Worm (Caenorhabditis elegans): ENCODE measurements around the gene K01A12.4.

K01A12.4 gene

ce11 chrX:8638679-8639184, 28.0 kb downstream of the K01A12.4 start (continued):
- TF ChIP-seq fkh-10 (GFP tag; optimal IDR thresholded peaks at IDR 0.05) (no peak), madf-2 (tag; optimal IDR thresholded peaks at IDR 0.05) (no peak), ztf-16 (tag; optimal IDR thresholded peaks at IDR 0.05) (no peak), ceh-9 (tag; optimal IDR thresholded peaks at IDR 0.05) (no peak), hlh-15 (tag; optimal IDR thresholded peaks at IDR 0.05) (peak; percentile 54), ets-4 (tag; optimal IDR thresholded peaks at IDR 0.05) (no peak), lim-6 (tag; optimal IDR thresholded peaks at IDR 0.05) (no peak), ahr-1 (tag; optimal IDR thresholded peaks at IDR 0.05) (no peak), ceh-19 (GFP tag; optimal IDR thresholded peaks at IDR 0.05) (peak; percentile 69), unc-42 (tag; optimal IDR thresholded peaks at IDR 0.05) (no peak), ceh-2 (tag; optimal IDR thresholded peaks at IDR 0.05) (peak; percentile 10), mec-3 (tag; optimal IDR thresholded peaks at IDR 0.05; ENCODE audit: borderline replicate concordance) (no peak), ama-1 (optimal IDR thresholded peaks at IDR 0.05) (no peak), fkh-6 (tag; optimal IDR thresholded peaks at IDR 0.05) (peak; percentile 63), ceh-30 (tag; optimal IDR thresholded peaks at IDR 0.05) (no peak), ceh-24 (tag; optimal IDR thresholded peaks at IDR 0.05) (no peak), odd-2 (tag; optimal IDR thresholded peaks at IDR 0.05) (no peak), zip-5 (tag; optimal IDR thresholded peaks at IDR 0.05) (peak; percentile 38), ceh-18 (tag; optimal IDR thresholded peaks at IDR 0.05) (no peak), sox-4 (tag; optimal IDR thresholded peaks at IDR 0.05) (peak; percentile 56), sdc-2 (tag; optimal IDR thresholded peaks at IDR 0.05) (no peak), hlh-8 (tag; optimal IDR thresholded peaks at IDR 0.05) (no peak), pag-3 (tag; optimal IDR thresholded peaks at IDR 0.05; ENCODE audit: borderline replicate concordance) (no peak), pax-1 (tag; optimal IDR thresholded peaks at IDR 0.05) (no peak), tbx-2 (tag; optimal IDR thresholded peaks at IDR 0.05) (peak; percentile 43), ceh-6 (GFP tag; optimal IDR thresholded peaks at IDR 0.05) (peak; percentile 63), dve-1 (tag; optimal IDR thresholded peaks at IDR 0.05) (no peak), che-1 (tag; optimal IDR thresholded peaks at IDR 0.05) (peak; percentile 1), pha-4 (tag; optimal IDR thresholded peaks at IDR 0.05) (no peak), fax-1 (tag; optimal IDR thresholded peaks at IDR 0.05) (no peak), unc-86 (tag; optimal IDR thresholded peaks at IDR 0.05) (no peak), ttx-3 (tag; optimal IDR thresholded peaks at IDR 0.05) (peak; percentile 48), tbx-7 (tag; optimal IDR thresholded peaks at IDR 0.05) (no peak), T23F11.4 (GFP tag; optimal IDR thresholded peaks at IDR 0.05) (peak; percentile 47), F13H6.1 (tag; optimal IDR thresholded peaks at IDR 0.05) (no peak), C38D4.7 (GFP tag; optimal IDR thresholded peaks at IDR 0.05) (peak; percentile 68), nhr-232 (tag; optimal IDR thresholded peaks at IDR 0.05) (peak; percentile 58), Y22D7AL.16 (tag; optimal IDR thresholded peaks at IDR 0.05) (no peak), ceh-45 (GFP tag; IDR thresholded peaks at IDR 0.05) (peak; percentile 23; the same call in 1 of the 2 replicates), K02D7.2 (tag; optimal IDR thresholded peaks at IDR 0.05) (no peak), elt-2 (tag; optimal IDR thresholded peaks at IDR 0.05) (peak; percentile 51), rnt-1 (tag; optimal IDR thresholded peaks at IDR 0.05) (no peak), dmd-4 (tag; optimal IDR thresholded peaks at IDR 0.05; ENCODE audit: borderline replicate concordance) (no peak)

- TF ChIP-seq syd-9 (tag; optimal IDR thresholded peaks at IDR 0.05), result no peak
- TF ChIP-seq ceh-30 (tag; optimal IDR thresholded peaks at IDR 0.05), result no peak
- TF ChIP-seq ceh-6 (GFP tag; optimal IDR thresholded peaks at IDR 0.05), result no peak
- no peak for TF ChIP-seq pag-3 (tag; optimal IDR thresholded peaks at IDR 0.05; ENCODE audit: borderline replicate concordance)
- no peak for TF ChIP-seq lin-11 (tag; optimal IDR thresholded peaks at IDR 0.05)
- no peak for TF ChIP-seq pqm-1 (tag; optimal IDR thresholded peaks at IDR 0.05)
These were observed 29.9 kb downstream of the K01A12.4 start for ce11 chrX:8640654-8641053.
